Fruit fly (Drosophila melanogaster): Measurements from ENCODE around the gene fkh.

dm6 chr3R:28580013-28580412 lies 5.1 kb downstream of the fkh start:
- TF ChIP-seq Crg-1 (GFP tag; optimal IDR thresholded peaks at IDR 0.05), result no peak
- peak; percentile 68 for TF ChIP-seq kay (GFP tag; ENCODE audit: borderline replicate concordance)
- TF ChIP-seq tj (GFP tag; optimal IDR thresholded peaks at IDR 0.05), result no peak
- TF ChIP-seq CG1620 (GFP tag; optimal IDR thresholded peaks at IDR 0.05), result no peak
- TF ChIP-seq CG7045 (GFP tag; optimal IDR thresholded peaks at IDR 0.05), result no peak
- no peak for TF ChIP-seq bab1 (GFP tag; optimal IDR thresholded peaks at IDR 0.05)
- TF ChIP-seq pad (GFP tag; optimal IDR thresholded peaks at IDR 0.05), result no peak
- no peak for TF ChIP-seq toe (GFP tag; optimal IDR thresholded peaks at IDR 0.05)
- no peak for TF ChIP-seq CG5204 (GFP tag; optimal IDR thresholded peaks at IDR 0.05)
- no peak for TF ChIP-seq Clk (GFP tag; optimal IDR thresholded peaks at IDR 0.05)
- TF ChIP-seq CG11617 (GFP tag; optimal IDR thresholded peaks at IDR 0.05), result no peak
- TF ChIP-seq ovo (GFP tag; optimal IDR thresholded peaks at IDR 0.05), result no peak
- no peak for TF ChIP-seq CG14711 (tag; optimal IDR thresholded peaks at IDR 0.05)
